Fruit fly (Drosophila melanogaster) whole organism, prepupa: ENCODE results near the gene Pex3.

ENCODE experiments used
- Blimp-1 ChIP-seq: fragments of 200-800 bp; sonication (Bioruptor generic); optimal IDR thresholded peaks from 3 replicates; lab custom pipeline; 2017; ENCODE audit warnings: missing biosample characterization, missing genetic modification characterization, mild to moderate bottlenecking, moderate library complexity, missing genetic modification reagents
- CG10631 ChIP-seq: fragments of 200-800 bp; sonication (Bioruptor generic); optimal IDR thresholded peaks from 2 replicates; lab custom pipeline; 2016; ENCODE audit warnings: missing biosample characterization, missing genetic modification characterization
- CG11762 ChIP-seq: fragments of 200-800 bp; sonication (Bioruptor generic); optimal IDR thresholded peaks from 3 replicates; lab custom pipeline; 2016; ENCODE audit warnings: missing biosample characterization, missing genetic modification characterization; ENCODE audit not compliant: insufficient read depth
- CG11902 ChIP-seq: fragments of 200-800 bp; sonication (Bioruptor generic); optimal IDR thresholded peaks from 3 replicates; lab custom pipeline; 2016; ENCODE audit warnings: missing biosample characterization, missing genetic modification characterization
- CG15336 ChIP-seq: fragments of 200-800 bp; sonication (Bioruptor generic); IDR thresholded peaks from 2 replicates; pipeline ENCODE4 v1.3.6; 2022; ENCODE audit warnings: missing biosample characterization, missing genetic modification characterization
- CG1621 ChIP-seq: fragments of 200-800 bp; sonication (Bioruptor generic); optimal IDR thresholded peaks from 3 replicates; lab custom pipeline; 2018; ENCODE audit warnings: missing biosample characterization, mild to moderate bottlenecking, missing genetic modification characterization
- CG16779 ChIP-seq: fragments of 200-800 bp; sonication (Bioruptor generic); optimal IDR thresholded peaks from 3 replicates; lab custom pipeline; 2017; ENCODE audit warnings: missing biosample characterization, mild to moderate bottlenecking, missing genetic modification characterization
- CG3032 ChIP-seq: fragments of 200-800 bp; optimal IDR thresholded peaks from 2 replicates; lab custom pipeline; 2019; ENCODE audit warnings: missing biosample characterization, mild to moderate bottlenecking, missing genetic modification characterization, moderate library complexity
- CG31627 ChIP-seq: fragments of 200-800 bp; sonication (Bioruptor generic); optimal IDR thresholded peaks from 3 replicates; lab custom pipeline; 2016; ENCODE audit warnings: missing biosample characterization, missing genetic modification characterization
- CG32006 ChIP-seq: fragments of 200-800 bp; sonication (Bioruptor generic); optimal IDR thresholded peaks from 3 replicates; lab custom pipeline; 2017; ENCODE audit warnings: missing biosample characterization, mild to moderate bottlenecking, missing genetic modification characterization
- CG34406 ChIP-seq: fragments of 200-800 bp; sonication (Bioruptor generic); optimal IDR thresholded peaks from 3 replicates; lab custom pipeline; 2016; ENCODE audit warnings: missing biosample characterization, missing genetic modification characterization
- CG3919 ChIP-seq: fragments of 200-800 bp; sonication (Bioruptor generic); optimal IDR thresholded peaks from 3 replicates; lab custom pipeline; 2016; ENCODE audit warnings: missing biosample characterization, missing genetic modification characterization
- CG4318 ChIP-seq: fragments of 200-800 bp; sonication (Bioruptor generic); optimal IDR thresholded peaks from 3 replicates; lab custom pipeline; 2017; ENCODE audit warnings: missing biosample characterization, mild to moderate bottlenecking, missing genetic modification characterization
- CG6163 ChIP-seq: fragments of 200-800 bp; sonication (Bioruptor generic); IDR thresholded peaks from 3 replicates; pipeline ENCODE4 v1.3.6; 2022; ENCODE audit warnings: missing biosample characterization, missing genetic modification characterization
- CG6276 ChIP-seq: fragments of 200-800 bp; sonication (Bioruptor generic); optimal IDR thresholded peaks from 2 replicates; lab custom pipeline; 2017; ENCODE audit warnings: missing biosample characterization, mild to moderate bottlenecking, missing genetic modification characterization
- CG6792 ChIP-seq: fragments of 200-800 bp; sonication (Bioruptor generic); optimal IDR thresholded peaks from 3 replicates; lab custom pipeline; 2016; ENCODE audit warnings: missing biosample characterization, missing genetic modification characterization
- CG6854 ChIP-seq: fragments of 200-800 bp; sonication (Bioruptor generic); optimal IDR thresholded peaks from 2 replicates; lab custom pipeline; 2017; ENCODE audit warnings: missing biosample characterization, mild to moderate bottlenecking, missing genetic modification characterization
- CG7368 ChIP-seq: fragments of 200-800 bp; sonication (Bioruptor generic); optimal IDR thresholded peaks from 3 replicates; lab custom pipeline; 2016; ENCODE audit warnings: missing biosample characterization, missing genetic modification characterization
- CG8119 ChIP-seq: fragments of 200-800 bp; sonication (Bioruptor generic); IDR thresholded peaks from 3 replicates; pipeline ENCODE4 v1.3.6; 2022; ENCODE audit warnings: missing biosample characterization, missing genetic modification characterization
- CG8319 ChIP-seq: fragments of 200-800 bp; sonication (Bioruptor generic); optimal IDR thresholded peaks from 3 replicates; lab custom pipeline; 2016; ENCODE audit warnings: missing biosample characterization, missing genetic modification characterization
- CG8632 ChIP-seq: fragments of 200-800 bp; sonication (Bioruptor generic); optimal IDR thresholded peaks from 3 replicates; lab custom pipeline; 2016; ENCODE audit warnings: missing biosample characterization, missing genetic modification characterization
- CG9139 ChIP-seq: fragments of 200-800 bp; sonication (Bioruptor generic); optimal IDR thresholded peaks from 3 replicates; lab custom pipeline; 2017; ENCODE audit warnings: missing biosample characterization, mild to moderate bottlenecking, missing genetic modification characterization
- Eip78C ChIP-seq: fragments of 200-800 bp; sonication (Bioruptor generic); peaks from one replicate; lab custom pipeline; 2016; ENCODE audit warnings: missing biosample characterization, missing genetic modification characterization
- Eip93F ChIP-seq: fragments of 200-800 bp; sonication (Bioruptor generic); optimal IDR thresholded peaks from 2 replicates; lab custom pipeline; 2016; ENCODE audit warnings: missing biosample characterization, mild to moderate bottlenecking, missing genetic modification characterization
- Hr38 ChIP-seq: sonication (Bioruptor generic); optimal IDR thresholded peaks from 2 replicates; lab custom pipeline; 2016; ENCODE audit warnings: missing biosample characterization, missing genetic modification characterization
- Smox ChIP-seq: fragments of 200-800 bp; sonication (Bioruptor generic); optimal IDR thresholded peaks from 3 replicates; lab custom pipeline; 2016; ENCODE audit warnings: missing biosample characterization, missing genetic modification characterization
- Sox102F ChIP-seq: fragments of 200-800 bp; sonication (Bioruptor generic); optimal IDR thresholded peaks from 2 replicates; lab custom pipeline; 2016; ENCODE audit warnings: missing biosample characterization, mild to moderate bottlenecking, missing genetic modification characterization
- Sox14 ChIP-seq: fragments of 200-800 bp; sonication (Bioruptor generic); optimal IDR thresholded peaks from 3 replicates; lab custom pipeline; 2016; ENCODE audit warnings: missing biosample characterization, missing genetic modification characterization
- achi ChIP-seq: fragments of 200-800 bp; sonication (Bioruptor generic); optimal IDR thresholded peaks from 3 replicates; lab custom pipeline; 2016; ENCODE audit warnings: missing biosample characterization, missing genetic modification characterization
- acj6 ChIP-seq: fragments of 200-800 bp; sonication (Bioruptor generic); optimal IDR thresholded peaks from 3 replicates; lab custom pipeline; 2016; ENCODE audit warnings: missing biosample characterization, missing genetic modification characterization
- cyc ChIP-seq: fragments of 200-800 bp; sonication (Bioruptor generic); optimal IDR thresholded peaks from 3 replicates; lab custom pipeline; 2016; ENCODE audit warnings: missing biosample characterization, missing genetic modification characterization
- eg ChIP-seq: fragments of 200-800 bp; sonication (Bioruptor generic); IDR thresholded peaks from 3 replicates; pipeline ENCODE4 v1.3.6; 2022; ENCODE audit warnings: missing biosample characterization, missing genetic modification characterization
- esn ChIP-seq: fragments of 200-800 bp; sonication (Bioruptor generic); optimal IDR thresholded peaks from 2 replicates; lab custom pipeline; 2016; ENCODE audit warnings: missing biosample characterization, mild to moderate bottlenecking, missing genetic modification characterization, moderate library complexity
- fd85E ChIP-seq: fragments of 200-800 bp; sonication (Bioruptor generic); optimal IDR thresholded peaks from 3 replicates; lab custom pipeline; 2016; ENCODE audit warnings: missing biosample characterization, missing genetic modification characterization
- lz ChIP-seq: fragments of 200-800 bp; sonication (Bioruptor generic); optimal IDR thresholded peaks from 3 replicates; lab custom pipeline; 2016; ENCODE audit warnings: missing biosample characterization, missing genetic modification characterization
- pdm3 ChIP-seq: fragments of 200-800 bp; sonication (Bioruptor generic); optimal IDR thresholded peaks from 3 replicates; lab custom pipeline; 2016; ENCODE audit warnings: missing biosample characterization, missing genetic modification characterization
- salr ChIP-seq, 2 experiments: fragments of 200-800 bp; sonication (Bioruptor generic); optimal IDR thresholded peaks; 3 replicates each; lab custom pipeline; 2016 to 2018; ENCODE audit warnings: missing biosample characterization in 2 of 2, missing genetic modification characterization in 2 of 2, mild to moderate bottlenecking in 1 of 2
- spab ChIP-seq: fragments of 200-800 bp; sonication (Bioruptor generic); optimal IDR thresholded peaks from 2 replicates; lab custom pipeline; 2017; ENCODE audit warnings: missing biosample characterization, mild to moderate bottlenecking, missing genetic modification characterization, missing genetic modification reagents
- ss ChIP-seq, 2 experiments: fragments of 200-800 bp; sonication (Bioruptor generic); optimal IDR thresholded peaks; 2 replicates in 1 of 2; 3 replicates in 1 of 2; lab custom pipeline; 2017 to 2018; ENCODE audit warnings: mild to moderate bottlenecking in 2 of 2, missing biosample characterization in 2 of 2, missing genetic modification characterization in 2 of 2, moderate library complexity in 1 of 2
- svp ChIP-seq: fragments of 200-800 bp; sonication (Bioruptor generic); peaks from one replicate; lab custom pipeline; 2016; ENCODE audit warnings: missing biosample characterization, missing genetic modification characterization
- topi ChIP-seq: fragments of 200-800 bp; sonication (Bioruptor generic); optimal IDR thresholded peaks from 3 replicates; lab custom pipeline; 2016; ENCODE audit warnings: missing biosample characterization, missing genetic modification characterization
- vri ChIP-seq: fragments of 200-800 bp; sonication (Bioruptor generic); optimal IDR thresholded peaks from 3 replicates; lab custom pipeline; 2016; ENCODE audit warnings: missing biosample characterization, mild to moderate bottlenecking, missing genetic modification characterization

Pex3 gene

dm6 chr3L:15158330-15159114 lies 14.4 kb downstream of the Pex3 start, which contains the start of the genes Msh6 and Prp31 (continued):
- TF ChIP-seq Hr38 (GFP tag; lab: Kevin White, UChicago): no peak
- TF ChIP-seq Eip93F: no peak
- peak; percentile 48; the same call in 2 of the 3 replicates for TF ChIP-seq CG8119 (GFP tag; lab: Robert Waterston, UW)
- TF ChIP-seq Blimp-1 (GFP tag; lab: Kevin White, UChicago): peak; percentile 16
- TF ChIP-seq CG34406: no peak
- TF ChIP-seq lz (GFP tag; lab: Kevin White, UChicago): peak; percentile 54
- peak; percentile 47; the same call in 2 of the 3 replicates for TF ChIP-seq eg
- TF ChIP-seq CG9139: no peak
- TF ChIP-seq achi (GFP tag; lab: Kevin White, UChicago): no peak
- no peak for TF ChIP-seq CG3919 (GFP tag; lab: Kevin White, UChicago)
- TF ChIP-seq CG11902 (GFP tag; lab: Kevin White, UChicago): peak; percentile 66
- peak; percentile 80 for TF ChIP-seq CG31627
- no peak for TF ChIP-seq Sox102F
- TF ChIP-seq vri (GFP tag; lab: Kevin White, UChicago): no peak
- peak; percentile 72 for TF ChIP-seq CG4318 (GFP tag; lab: Kevin White, UChicago)
- peak; percentile 69 for TF ChIP-seq CG3032 (tag; lab: Kevin White, UChicago)
- TF ChIP-seq CG6792 (GFP tag; lab: Kevin White, UChicago): no peak
- no peak for TF ChIP-seq salr (GFP tag; optimal IDR thresholded peaks at IDR 0.05; lab: Kevin White, UChicago)
- TF ChIP-seq CG7368: no peak
- peak; percentile 68 for TF ChIP-seq cyc (GFP tag; lab: Kevin White, UChicago)
- no peak for TF ChIP-seq CG6276 (GFP tag; lab: Kevin White, UChicago)
- TF ChIP-seq esn (GFP tag; lab: Kevin White, UChicago): peak; percentile 76
- TF ChIP-seq CG11762 (GFP tag; lab: Kevin White, UChicago): peak; percentile 61
- TF ChIP-seq CG10631 (GFP tag; lab: Kevin White, UChicago): no peak
- TF ChIP-seq CG32006 (GFP tag; lab: Kevin White, UChicago): peak; percentile 79
- TF ChIP-seq topi (GFP tag; lab: Kevin White, UChicago): peak; percentile 74
- TF ChIP-seq CG8632: no peak

DNA sequence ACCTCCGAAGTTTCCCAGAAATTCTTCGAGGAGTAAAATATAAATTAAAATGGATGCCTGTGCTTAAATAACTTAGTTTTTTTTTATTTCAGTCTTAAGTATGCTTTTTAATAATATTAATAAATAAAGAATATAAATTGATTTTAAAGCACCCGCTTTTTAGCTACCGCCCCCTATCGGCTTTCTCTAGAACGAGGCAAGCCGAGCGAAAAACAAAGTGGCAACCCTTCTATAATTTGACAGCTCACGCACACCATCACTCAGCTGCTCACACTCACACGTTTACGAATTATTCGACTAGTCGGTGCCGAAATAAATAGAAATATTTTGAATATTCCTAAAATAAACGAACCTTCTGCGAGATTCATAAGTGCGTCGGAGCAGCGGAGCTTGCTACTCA lies 17.4 kb downstream of the Pex3 start, which contains the start of gene CG6878:
Gene CG6878 (plus strand): TSS at position 269 of the 400 bp plus-strand sequence.
- no peak for TF ChIP-seq CG15336
- no peak for TF ChIP-seq CG11762 (GFP tag; lab: Kevin White, UChicago)
- TF ChIP-seq fd85E (GFP tag; lab: Kevin White, UChicago): no peak
- TF ChIP-seq pdm3 (GFP tag; lab: Kevin White, UChicago): no peak
- peak; percentile 100 for TF ChIP-seq achi (GFP tag; lab: Kevin White, UChicago)
- no peak for TF ChIP-seq salr (GFP tag; optimal IDR thresholded peaks at IDR 0.05; lab: Kevin White, UChicago)
- no peak for TF ChIP-seq svp
- peak; percentile 9 for TF ChIP-seq esn (GFP tag; lab: Kevin White, UChicago)
- TF ChIP-seq Sox14 (GFP tag; lab: Kevin White, UChicago): no peak
- no peak for TF ChIP-seq CG6276 (GFP tag; lab: Kevin White, UChicago)
- no peak for TF ChIP-seq CG6854 (GFP tag; lab: Kevin White, UChicago)
- TF ChIP-seq Hr38 (GFP tag; lab: Kevin White, UChicago): no peak
- no peak for TF ChIP-seq CG16779 (tag; lab: Kevin White, UChicago)
- peak; percentile 59 for TF ChIP-seq Eip78C (GFP tag; lab: Kevin White, UChicago)
- TF ChIP-seq Smox (GFP tag; lab: Kevin White, UChicago): no peak
- TF ChIP-seq, all 60 proteins: peak for 3

DNA sequence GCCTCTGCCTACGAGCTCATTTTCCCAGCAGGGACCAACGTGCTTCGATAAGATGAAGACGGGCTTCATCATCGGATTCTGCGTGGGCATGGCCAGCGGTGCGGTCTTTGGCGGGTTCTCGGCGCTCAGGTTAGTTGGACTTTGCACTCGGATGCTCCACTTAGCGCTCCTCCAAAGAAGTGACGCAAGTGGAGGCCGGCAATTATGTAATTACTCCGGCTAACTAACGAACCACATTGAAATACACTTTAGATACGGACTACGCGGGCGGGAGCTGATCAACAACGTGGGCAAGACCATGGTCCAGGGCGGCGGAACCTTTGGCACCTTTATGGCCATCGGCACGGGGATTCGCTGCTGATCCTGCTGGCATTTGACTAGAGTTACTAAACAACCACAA lies 17.9 kb downstream of the Pex3 start:
- TF ChIP-seq CG1621 (tag; lab: Kevin White, UChicago): no peak
- TF ChIP-seq Sox102F: no peak
- TF ChIP-seq CG8319: no peak
- no peak for TF ChIP-seq CG8119 (GFP tag; lab: Robert Waterston, UW)
- TF ChIP-seq CG11762 (GFP tag; lab: Kevin White, UChicago): no peak
- TF ChIP-seq Sox14 (GFP tag; lab: Kevin White, UChicago): no peak
- TF ChIP-seq topi (GFP tag; lab: Kevin White, UChicago): no peak
- TF ChIP-seq spab (GFP tag; lab: Kevin White, UChicago): no peak
- TF ChIP-seq CG6854 (GFP tag; lab: Kevin White, UChicago): no peak
- no peak for TF ChIP-seq CG3919 (GFP tag; lab: Kevin White, UChicago)
- no peak for TF ChIP-seq CG9139
- no peak for TF ChIP-seq ss (GFP tag; optimal IDR thresholded peaks at IDR 0.05; lab: Kevin White, UChicago)
- no peak for TF ChIP-seq CG6163 (GFP tag; lab: Robert Waterston, UW)
- no peak for TF ChIP-seq acj6
- no peak for TF ChIP-seq lz (GFP tag; lab: Kevin White, UChicago)
- no peak for TF ChIP-seq fd85E (GFP tag; lab: Kevin White, UChicago)
